Worm (Caenorhabditis elegans) whole organism, young adult: ENCODE data around the gene T25D3.4.

ENCODE experiments used
- B0261.1 ChIP-seq: sonication (generic microtip); optimal IDR thresholded peaks from 2 replicates; lab custom pipeline; 2016; ENCODE audit warnings: mild to moderate bottlenecking, missing genetic modification characterization, moderate library complexity, missing compliant biosample characterization
- C17E4.6 ChIP-seq: fragments of 200-800 bp; sonication (Bioruptor generic); IDR thresholded peaks from 2 replicates; pipeline ENCODE4 v1.3.6; 2022; ENCODE audit warnings: missing genetic modification reagents, missing genetic modification characterization, missing compliant biosample characterization
- F10E7.11 ChIP-seq: sonication (generic microtip); optimal IDR thresholded peaks from 2 replicates; lab custom pipeline; 2017; ENCODE audit warnings: mild to moderate bottlenecking, missing genetic modification characterization, moderate library complexity, missing compliant biosample characterization
- F33H1.4 ChIP-seq: fragments of 200-800 bp; sonication (Bioruptor generic); IDR thresholded peaks from 2 replicates; pipeline ENCODE4 v1.3.6; 2022; ENCODE audit warnings: missing genetic modification reagents, missing genetic modification characterization, missing compliant biosample characterization
- F49E8.2 ChIP-seq: sonication (generic microtip); optimal IDR thresholded peaks from 3 replicates; lab custom pipeline; 2017; ENCODE audit warnings: missing genetic modification characterization, mild to moderate bottlenecking, missing compliant biosample characterization, antibody characterized with exemption, moderate library complexity; ENCODE audit not compliant: insufficient read depth
- F52B5.7 ChIP-seq: sonication (generic microtip); optimal IDR thresholded peaks from 2 replicates; lab custom pipeline; 2016; ENCODE audit warnings: mild to moderate bottlenecking, missing genetic modification characterization, missing compliant biosample characterization
- T07F8.4 ChIP-seq: sonication (generic microtip); optimal IDR thresholded peaks from 2 replicates; lab custom pipeline; 2016; ENCODE audit warnings: mild to moderate bottlenecking, missing genetic modification characterization, moderate library complexity, missing compliant biosample characterization
- Y53F4B.3 ChIP-seq: fragments of 200-800 bp; sonication (Bioruptor generic); IDR thresholded peaks from 2 replicates; pipeline ENCODE4 v1.3.6; 2022; ENCODE audit warnings: missing genetic modification reagents, missing genetic modification characterization, missing compliant biosample characterization
- Y95B8A.8 ChIP-seq: fragments of 200-800 bp; sonication (Bioruptor generic); IDR thresholded peaks from 2 replicates; pipeline ENCODE4 v1.3.6; 2022; ENCODE audit warnings: missing genetic modification reagents, missing genetic modification characterization, missing compliant biosample characterization
- ZK185.1 ChIP-seq: sonication (generic microtip); optimal IDR thresholded peaks from 2 replicates; lab custom pipeline; 2016; ENCODE audit warnings: mild to moderate bottlenecking, missing genetic modification characterization, missing compliant biosample characterization; ENCODE audit not compliant: poor library complexity, severe bottlenecking
- ama-1 ChIP-seq, 3 experiments: fragments of 150-350 bp in 1 of 3; sonication (generic microtip) in 2 of 3; optimal IDR thresholded peaks; 2 replicates each; lab custom pipeline; 2014 to 2018; ENCODE audit warnings: missing biosample characterization in 2 of 3, missing genetic modification characterization in 2 of 3, missing genetic modification reagents in 2 of 3
- athp-1 ChIP-seq: sonication (generic microtip); optimal IDR thresholded peaks from 2 replicates; lab custom pipeline; 2017; ENCODE audit warnings: mild to moderate bottlenecking, missing genetic modification characterization, missing compliant biosample characterization
- attf-5 ChIP-seq: fragments of 200-800 bp; sonication (Bioruptor generic); optimal IDR thresholded peaks from 2 replicates; lab custom pipeline; 2018; ENCODE audit warnings: mild to moderate bottlenecking, missing genetic modification characterization, missing compliant biosample characterization
- bed-1 ChIP-seq: fragments of 200-800 bp; sonication (Bioruptor generic); IDR thresholded peaks from 2 replicates; pipeline ENCODE4 v1.3.6; 2022; ENCODE audit warnings: missing genetic modification reagents, missing genetic modification characterization, missing compliant biosample characterization
- ccch-3 ChIP-seq: fragments of 200-800 bp; sonication (Bioruptor generic); optimal IDR thresholded peaks from 2 replicates; lab custom pipeline; 2018; ENCODE audit warnings: mild to moderate bottlenecking, missing genetic modification characterization, missing compliant biosample characterization
- ceh-100 ChIP-seq: fragments of 200-800 bp; sonication (Bioruptor generic); IDR thresholded peaks from 2 replicates; pipeline ENCODE4 v1.3.6; 2022; ENCODE audit warnings: missing genetic modification reagents, missing genetic modification characterization, missing compliant biosample characterization
- dpl-1 ChIP-seq: fragments of 150-350 bp; optimal IDR thresholded peaks from 2 replicates; lab custom pipeline; 2014; ENCODE audit warnings: missing biosample characterization, missing genetic modification reagents, missing genetic modification characterization
- fkh-3 ChIP-seq: sonication (generic microtip); optimal IDR thresholded peaks from 2 replicates; lab custom pipeline; 2016; ENCODE audit warnings: mild to moderate bottlenecking, missing genetic modification characterization, missing compliant biosample characterization
- hlh-26 ChIP-seq: fragments of 200-800 bp; sonication (Bioruptor generic); conservative IDR thresholded peaks from 2 replicates; pipeline ENCODE4 v1.3.6; 2022; ENCODE audit warnings: missing genetic modification reagents, missing genetic modification characterization, missing compliant biosample characterization
- lin-26 ChIP-seq: fragments of 200-800 bp; sonication (Bioruptor generic); IDR thresholded peaks from 2 replicates; pipeline ENCODE4 v1.3.6; 2022; ENCODE audit warnings: missing genetic modification reagents, missing genetic modification characterization, missing compliant biosample characterization
- lin-35 ChIP-seq, 3 experiments: fragments of 150-350 bp in 2 of 3; sonication (generic microtip) in 1 of 3; optimal IDR thresholded peaks; 2 replicates each; lab custom pipeline; 2014 to 2018; ENCODE audit warnings: missing biosample characterization in 3 of 3, missing genetic modification characterization in 3 of 3, missing genetic modification reagents in 3 of 3
- madf-8 ChIP-seq: fragments of 200-800 bp; sonication (Bioruptor generic); conservative IDR thresholded peaks from 2 replicates; pipeline ENCODE4 v1.3.6; 2022; ENCODE audit warnings: missing genetic modification reagents, missing genetic modification characterization, missing compliant biosample characterization
- mcd-1 ChIP-seq: fragments of 200-800 bp; sonication (Bioruptor generic); IDR thresholded peaks from 2 replicates; pipeline ENCODE4 v1.3.6; 2022; ENCODE audit warnings: missing genetic modification reagents, missing genetic modification characterization, missing compliant biosample characterization
- mes-4 ChIP-seq: sonication (generic microtip); optimal IDR thresholded peaks from 2 replicates; lab custom pipeline; 2016; ENCODE audit warnings: missing genotype, missing genetic modification characterization, missing compliant biosample characterization
- mxl-1 ChIP-seq: sonication (generic microtip); optimal IDR thresholded peaks from 2 replicates; lab custom pipeline; 2016; ENCODE audit warnings: missing genetic modification characterization, missing compliant biosample characterization
- nfya-2 ChIP-seq: fragments of 200-800 bp; sonication (Bioruptor generic); IDR thresholded peaks from 2 replicates; pipeline ENCODE4 v1.3.6; 2022; ENCODE audit warnings: missing genetic modification reagents, missing genetic modification characterization, missing compliant biosample characterization
- nhr-27 ChIP-seq: fragments of 200-800 bp; sonication (Bioruptor generic); optimal IDR thresholded peaks from 2 replicates; lab custom pipeline; 2018; ENCODE audit warnings: mild to moderate bottlenecking, missing genetic modification characterization, moderate library complexity, missing compliant biosample characterization
- rcor-1 ChIP-seq: fragments of 200-800 bp; sonication (Bioruptor generic); IDR thresholded peaks from 2 replicates; pipeline ENCODE4 v1.3.6; 2022; ENCODE audit warnings: missing genetic modification reagents, missing genetic modification characterization, missing compliant biosample characterization
- sdz-38 ChIP-seq: sonication (generic microtip); optimal IDR thresholded peaks from 2 replicates; lab custom pipeline; 2016; ENCODE audit warnings: missing genotype, missing genetic modification characterization, missing compliant biosample characterization
- snpc-1.1 ChIP-seq: sonication (generic microtip); optimal IDR thresholded peaks from 2 replicates; lab custom pipeline; 2017; ENCODE audit warnings: missing genetic modification characterization, mild to moderate bottlenecking, missing compliant biosample characterization, antibody characterized with exemption, moderate library complexity, missing genotype, missing genetic modification reagents; ENCODE audit not compliant: insufficient read depth
- tbp1 ChIP-seq: fragments of 200-800 bp; sonication (Bioruptor generic); optimal IDR thresholded peaks from 2 replicates; lab custom pipeline; 2018; ENCODE audit warnings: mild to moderate bottlenecking, missing genetic modification characterization, missing compliant biosample characterization
- ztf-18 ChIP-seq: sonication (generic microtip); optimal IDR thresholded peaks from 2 replicates; lab custom pipeline; 2016; ENCODE audit warnings: missing genotype, mild to moderate bottlenecking, missing genetic modification characterization, missing compliant biosample characterization
- ztf-22 ChIP-seq: fragments of 200-800 bp; sonication (Bioruptor generic); optimal IDR thresholded peaks from 2 replicates; lab custom pipeline; 2018; ENCODE audit warnings: mild to moderate bottlenecking, missing genetic modification characterization, moderate library complexity, missing compliant biosample characterization
- ztf-26 ChIP-seq: sonication (generic microtip); optimal IDR thresholded peaks from 2 replicates; lab custom pipeline; 2017; ENCODE audit warnings: missing genetic modification characterization, missing compliant biosample characterization

T25D3.4 gene

DNA sequence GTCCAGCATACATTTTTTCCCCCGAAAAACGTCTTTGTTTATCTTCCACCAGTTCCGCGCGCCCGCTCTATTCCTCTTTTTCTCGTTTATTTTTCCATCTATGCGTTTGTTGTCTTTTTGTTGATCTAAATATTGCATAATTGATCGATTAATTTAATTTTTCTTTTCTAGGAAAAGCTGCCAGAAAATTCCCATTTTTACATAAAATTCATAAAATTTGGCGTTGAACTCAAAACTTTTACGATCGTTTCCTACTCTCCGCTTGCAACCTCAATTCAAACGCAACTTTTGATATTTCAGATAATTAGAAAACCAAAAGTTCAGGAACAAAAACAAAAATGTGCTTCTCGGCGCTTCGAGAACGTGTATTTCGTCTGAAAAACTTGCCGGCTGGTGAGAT lies 38.2 kb upstream of the T25D3.4 start, which contains the start of gene C50D2.2 (continued):
- TF ChIP-seq bed-1 (GFP tag; lab: Robert Waterston, UW) (no peak), ama-1 (optimal IDR thresholded peaks at IDR 0.05; lab: Kevin White, UChicago) (no peak), ama-1 (GFP tag; optimal IDR thresholded peaks at IDR 0.05; lab: Kevin White, UChicago) (no peak)

DNA sequence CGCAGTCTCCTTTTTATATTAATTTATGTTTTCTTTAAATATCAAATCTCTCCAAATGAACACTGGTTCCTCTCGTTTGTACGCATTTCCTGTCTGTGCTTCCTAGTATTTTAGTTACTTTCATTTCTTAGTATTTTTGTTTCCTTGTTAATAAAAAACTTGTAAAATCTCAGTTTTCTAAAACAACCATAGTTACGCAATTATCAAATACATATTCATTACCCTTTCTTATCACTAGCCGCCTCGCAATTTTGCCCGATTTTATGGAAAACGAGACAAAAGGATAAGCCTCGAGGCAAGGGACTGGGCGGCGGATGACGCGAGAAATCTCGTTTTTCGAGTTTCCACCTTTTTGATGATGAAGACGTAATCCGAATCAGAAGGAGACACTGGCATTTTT lies 35.8 kb upstream of the T25D3.4 start, which contains the start of gene C50D2.1:
C50D2.1 (plus strand) TSS at position 301 of the 400 bp plus-strand sequence.
- TF ChIP-seq F49E8.2 (tag; lab: Kevin White, UChicago): no peak

DNA sequence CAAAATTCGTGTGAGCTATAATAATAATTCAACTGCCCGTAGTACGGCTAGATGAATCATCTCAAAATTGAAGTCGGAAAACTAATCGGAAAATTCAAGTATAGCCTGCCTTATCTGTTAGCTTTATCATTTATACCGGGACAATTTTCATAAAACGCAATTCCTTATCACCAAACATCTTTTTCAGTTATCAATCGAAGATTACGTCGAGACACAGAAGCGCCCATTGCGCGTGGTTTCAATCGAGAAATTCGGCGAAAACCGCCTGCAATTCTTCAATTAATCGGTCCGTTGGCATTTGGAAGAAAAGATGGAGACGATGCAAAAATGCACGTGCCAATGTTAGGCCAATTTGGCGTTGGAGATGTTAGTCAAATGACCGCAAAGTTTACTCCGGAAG lies 34.8 kb upstream of the T25D3.4 start:
- TF ChIP-seq T07F8.4 (no peak), sdz-38 (tag; lab: Kevin White, UChicago) (no peak), C17E4.6 (no peak), ztf-18 (tag; lab: Kevin White, UChicago) (no peak), F52B5.7 (tag; lab: Kevin White, UChicago) (no peak), hlh-26 (GFP tag; lab: Robert Waterston, UW) (no peak), ztf-26 (tag; lab: Kevin White, UChicago) (no peak), Y53F4B.3 (no peak), mxl-1 (tag; lab: Kevin White, UChicago) (no peak), ccch-3 (GFP tag; lab: Kevin White, UChicago) (no peak), lin-26 (GFP tag; lab: Robert Waterston, UW) (no peak), ceh-100 (GFP tag; lab: Robert Waterston, UW) (no peak)

DNA sequence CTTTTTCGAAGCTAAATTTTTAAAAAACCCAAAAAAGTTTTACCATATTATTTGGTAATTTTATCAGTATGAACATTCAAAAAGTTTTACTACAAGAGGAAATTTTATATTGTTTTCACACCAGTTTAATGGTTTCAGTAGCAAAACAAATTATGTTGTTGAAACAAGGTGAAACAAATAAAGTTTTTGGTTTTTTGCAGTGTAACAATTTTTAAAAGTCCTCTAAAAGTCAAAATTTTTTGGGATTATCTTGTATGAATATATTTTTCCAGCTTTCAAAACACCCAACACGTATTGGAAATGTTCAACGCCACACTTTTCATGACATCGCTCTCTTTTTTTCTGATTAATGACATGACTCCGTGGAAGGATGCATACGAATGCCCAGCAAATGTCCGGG lies 30.1 kb upstream of the T25D3.4 start, which contains the start of gene srt-54:
srt-54 (plus strand) TSS at position 301 of the 400 bp plus-strand sequence.
- TF ChIP-seq athp-1 (tag; lab: Kevin White, UChicago) (no peak), ccch-3 (GFP tag; lab: Kevin White, UChicago) (no peak), lin-35 (GFP tag; optimal IDR thresholded peaks at IDR 0.05; lab: Kevin White, UChicago) (no peak), F10E7.11 (tag; lab: Kevin White, UChicago) (no peak), nfya-2 (GFP tag; lab: Robert Waterston, UW) (no peak), T07F8.4 (no peak)
- TF ChIP-seq, all 124 proteins: peak for 0

DNA sequence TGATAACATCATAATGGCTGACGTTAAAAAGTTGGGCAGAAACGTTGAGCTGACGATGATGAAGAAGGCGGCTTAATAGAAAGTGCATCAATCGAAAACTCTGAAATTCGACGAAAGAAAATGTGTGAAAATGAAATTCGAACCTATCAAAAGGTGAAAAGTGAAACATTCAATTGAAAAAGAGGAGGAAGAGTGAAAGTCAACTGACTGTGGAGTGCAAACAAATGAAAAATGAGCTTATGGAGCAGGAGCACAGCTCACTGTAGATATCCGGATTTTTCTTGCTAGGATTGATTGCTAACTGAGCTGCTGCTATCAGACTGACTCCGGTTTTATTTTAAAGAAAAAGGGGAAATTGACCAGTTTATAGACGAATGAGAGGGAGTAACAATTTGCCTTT lies 25.9 kb upstream of the T25D3.4 start, which contains the start of gene K10B4.3:
K10B4.3 (minus strand) TSS at position 101 of the 400 bp plus-strand sequence.
- TF ChIP-seq ZK185.1: no peak
- TF ChIP-seq mcd-1: no peak
- no peak for TF ChIP-seq F33H1.4
- TF ChIP-seq B0261.1 (tag; lab: Kevin White, UChicago): no peak
- TF ChIP-seq ztf-22 (GFP tag; lab: Kevin White, UChicago): no peak
- no peak for TF ChIP-seq madf-8 (GFP tag; lab: Robert Waterston, UW)
- no peak for TF ChIP-seq snpc-1.1 (tag; lab: Kevin White, UChicago)
- no peak for TF ChIP-seq T07F8.4
- TF ChIP-seq dpl-1 (GFP tag; lab: Kevin White, UChicago): no peak
- TF ChIP-seq tbp1 (GFP tag; lab: Kevin White, UChicago): no peak
- TF ChIP-seq nhr-27 (tag; lab: Kevin White, UChicago): no peak
- no peak for TF ChIP-seq attf-5 (GFP tag; lab: Kevin White, UChicago)
- TF ChIP-seq fkh-3 (tag; lab: Kevin White, UChicago): no peak
- no peak for TF ChIP-seq rcor-1 (GFP tag; lab: Robert Waterston, UW)
- no peak for TF ChIP-seq Y95B8A.8
- no peak for TF ChIP-seq mes-4 (tag; lab: Kevin White, UChicago)
- no peak for TF ChIP-seq ccch-3 (GFP tag; lab: Kevin White, UChicago)
